Fruit fly (Drosophila melanogaster) whole organism, adult: ENCODE measurements around the gene CG11095.
A peak's percentile ranks its signal among the peaks of the same experiment; 100 is the strongest.

Experiments used
- kay ChIP-seq: fragments of 200-800 bp; sonication (Bioruptor generic); peaks from one replicate; lab custom pipeline; 2016; ENCODE audit warnings: missing biosample characterization, missing genetic modification characterization, borderline replicate concordance
- ovo ChIP-seq: fragments of 200-800 bp; sonication (Bioruptor generic); optimal IDR thresholded peaks from 2 replicates; lab custom pipeline; 2016; ENCODE audit warnings: missing biosample characterization, missing genetic modification characterization
- toe ChIP-seq: fragments of 200-800 bp; sonication (Bioruptor generic); optimal IDR thresholded peaks from 2 replicates; lab custom pipeline; 2016; ENCODE audit warnings: missing biosample characterization, missing genetic modification characterization

DNA sequence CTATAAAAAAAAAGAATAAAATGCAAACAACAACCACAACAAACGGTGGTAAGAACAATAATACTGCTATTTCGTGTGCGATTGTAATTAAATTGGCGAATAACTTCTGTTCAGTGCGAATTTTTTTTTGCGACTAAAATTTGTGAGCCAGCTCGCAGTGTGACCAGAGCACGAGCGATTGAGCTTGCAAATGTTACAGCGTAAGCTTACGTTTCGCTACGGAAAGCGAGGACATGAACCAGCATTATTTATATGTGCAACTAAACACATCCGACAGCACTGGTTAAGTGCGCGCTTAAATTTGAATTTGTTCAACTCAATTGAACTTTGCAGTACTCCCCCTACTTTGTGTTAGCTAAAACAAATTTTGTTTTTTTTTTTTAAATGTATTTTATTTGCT lies 34.2 kb downstream of the CG11095 start, which contains the start of gene AMPdeam:
- TF ChIP-seq toe (peak; percentile 14), kay (GFP tag; lab: Kevin White, UChicago) (no peak), ovo (no peak)
